Worm (Caenorhabditis elegans) whole organism, L3 larva: Measurements from ENCODE around the gene sup-9.

ENCODE experiments used
- R02D3.7 ChIP-seq: fragments of 150-350 bp; optimal IDR thresholded peaks from 2 replicates; lab custom pipeline; 2014; ENCODE audit warnings: missing biosample characterization, missing genetic modification characterization
- ceh-82 ChIP-seq: fragments of 150-350 bp; optimal IDR thresholded peaks from 2 replicates; lab custom pipeline; 2014; ENCODE audit warnings: missing biosample characterization, missing genetic modification characterization
- ceh-9 ChIP-seq: sonication (generic microtip); optimal IDR thresholded peaks from 2 replicates; lab custom pipeline; 2018; ENCODE audit warnings: missing biosample characterization, missing genetic modification characterization
- elt-3 ChIP-seq, 3 experiments: fragments of 150-350 bp in 1 of 3; sonication (generic microtip) in 2 of 3; optimal IDR thresholded peaks; 2 replicates in 2 of 3; 4 replicates in 1 of 3; lab custom pipeline; 2014 to 2017; ENCODE audit warnings: missing biosample characterization in 3 of 3, missing genetic modification characterization in 3 of 3

DNA sequence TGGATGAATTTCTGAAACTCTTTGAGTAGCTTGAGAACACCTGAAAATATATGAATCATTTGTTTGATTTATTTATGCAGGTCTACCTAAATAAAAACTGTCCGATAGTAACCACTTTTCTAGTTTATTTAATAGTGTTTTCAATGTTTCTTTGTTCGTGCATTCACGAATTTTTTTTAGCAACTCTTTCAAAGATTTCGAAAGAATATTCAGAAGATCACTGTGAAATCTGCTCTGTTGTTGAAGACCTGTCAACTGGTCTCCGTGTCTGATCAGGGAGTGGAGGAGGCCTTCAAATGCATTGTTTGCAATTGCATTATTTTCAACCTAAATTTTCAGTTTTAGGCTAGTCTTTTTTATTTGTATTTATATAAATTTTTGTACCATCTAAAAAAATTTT lies 23.1 kb upstream of the sup-9 start, which contains the start of gene T05A8.1:
- no peak for TF ChIP-seq elt-3 (tag; optimal IDR thresholded peaks at IDR 0.05; lab: Kevin White, UChicago)
- no peak for TF ChIP-seq ceh-82 (tag; lab: Kevin White, UChicago)
- TF ChIP-seq R02D3.7 (tag; lab: Kevin White, UChicago): no peak
- no peak for TF ChIP-seq ceh-9 (tag; lab: Kevin White, UChicago)
